Fruit fly (Drosophila melanogaster) whole organism, pupa: Measurements from ENCODE around the gene Jon99Fii.

Experiments
- CG13204 ChIP-seq: fragments of 200-800 bp; sonication (Bioruptor generic); optimal IDR thresholded peaks from 2 replicates; lab custom pipeline; 2018; ENCODE audit warnings: missing biosample characterization, mild to moderate bottlenecking, missing genetic modification characterization, moderate library complexity
- CG8159 ChIP-seq: fragments of 200-800 bp; sonication (Bioruptor generic); optimal IDR thresholded peaks from 3 replicates; lab custom pipeline; 2018; ENCODE audit warnings: missing biosample characterization, mild to moderate bottlenecking, missing genetic modification characterization, moderate library complexity
- CG9948 ChIP-seq: fragments of 200-800 bp; sonication (Bioruptor generic); optimal IDR thresholded peaks from 2 replicates; lab custom pipeline; 2018; ENCODE audit warnings: missing biosample characterization, mild to moderate bottlenecking, missing genetic modification characterization, moderate library complexity
- Pif1A ChIP-seq: fragments of 200-800 bp; sonication (Bioruptor generic); optimal IDR thresholded peaks from 3 replicates; lab custom pipeline; 2016; ENCODE audit warnings: missing biosample characterization, missing genetic modification characterization
- gl ChIP-seq: fragments of 200-800 bp; sonication (Bioruptor generic); optimal IDR thresholded peaks from 2 replicates; lab custom pipeline; 2018; ENCODE audit warnings: missing biosample characterization, mild to moderate bottlenecking, missing genetic modification characterization

DNA sequence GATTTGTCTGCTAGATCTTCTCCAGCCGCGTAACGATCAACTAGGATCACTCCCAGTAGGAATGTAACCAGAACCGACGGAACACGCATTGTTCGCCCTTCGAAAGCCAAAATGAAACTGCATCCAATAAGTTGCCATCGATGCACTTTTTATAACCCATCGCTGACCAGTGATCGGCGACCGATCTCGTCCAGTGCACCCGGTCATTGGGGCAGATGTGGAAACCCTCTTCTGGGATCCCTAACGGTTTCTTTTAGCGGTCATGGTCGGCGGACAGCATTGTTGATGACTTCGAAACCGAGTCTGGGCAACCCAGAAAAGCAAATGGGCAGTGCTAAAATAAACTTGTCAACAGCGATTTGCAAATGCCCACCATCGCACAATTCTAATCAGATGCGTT lies 42.8 kb downstream of the Jon99Fii start, which contains the start of gene Osi23:
- TF ChIP-seq CG9948 (tag; lab: Kevin White, UChicago) (no peak), Pif1A (GFP tag; lab: Kevin White, UChicago) (no peak), CG13204 (no peak), CG8159 (tag; lab: Kevin White, UChicago) (no peak), gl (tag; lab: Kevin White, UChicago) (no peak)
